Worm (Caenorhabditis elegans): ENCODE measurements around the gene Y37H2A.13.

Gene Y37H2A.13

ce11 chrV:18162568-18162967, 19.9 kb downstream of the Y37H2A.13 start, which contains the start of gene C14A6.12:
Gene C14A6.12, minus strand, starts transcription at chrV:18162668.
- TF ChIP-seq somi-1 (GFP tag; optimal IDR thresholded peaks at IDR 0.05) (no peak), snpc-4 (GFP tag; optimal IDR thresholded peaks at IDR 0.05) (no peak), snpc-4 (tag; optimal IDR thresholded peaks at IDR 0.05) (no peak), F49E8.2 (tag; optimal IDR thresholded peaks at IDR 0.05; ENCODE audit: insufficient read depth) (no peak), lin-35 (GFP tag; optimal IDR thresholded peaks at IDR 0.05) (no peak), nfya-1 (tag; optimal IDR thresholded peaks at IDR 0.05; ENCODE audit: borderline replicate concordance, insufficient read depth) (no peak), hrde-1 (tag; optimal IDR thresholded peaks at IDR 0.05; ENCODE audit: borderline replicate concordance) (no peak), lsl-1 (GFP tag; optimal IDR thresholded peaks at IDR 0.05) (no peak), ztf-6 (GFP tag; IDR thresholded peaks at IDR 0.05) (no peak)

DNA sequence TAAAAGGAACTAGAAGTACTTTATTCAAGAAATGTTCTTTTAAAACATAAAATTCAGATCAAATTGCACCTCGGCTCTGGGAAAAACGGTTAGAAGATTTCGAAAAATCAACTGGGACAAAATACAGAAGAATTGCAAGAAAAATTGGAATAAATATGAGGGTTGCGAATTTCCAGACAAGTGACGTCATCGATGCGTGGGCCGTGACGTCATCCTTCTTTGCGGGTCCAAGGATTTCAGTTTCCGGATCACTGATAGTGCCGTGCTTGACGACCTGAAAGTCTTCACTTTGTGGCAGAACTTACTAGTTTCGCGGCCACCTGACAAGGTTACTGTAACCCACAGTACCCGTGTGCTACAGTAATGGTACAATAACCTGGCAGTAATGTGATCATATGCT, 20.8 kb downstream of the Y37H2A.13 start:
- TF ChIP-seq ZK185.1 (tag; optimal IDR thresholded peaks at IDR 0.05; ENCODE audit: poor library complexity, severe bottlenecking) (no peak), snpc-3.4 (tag; optimal IDR thresholded peaks at IDR 0.05) (no peak), lin-35 (GFP tag; optimal IDR thresholded peaks at IDR 0.05) (no peak), T07F8.4 (tag; optimal IDR thresholded peaks at IDR 0.05) (no peak), aptf-2 (GFP tag; conservative IDR thresholded peaks at IDR 0.05) (no peak), sea-2 (GFP tag; IDR thresholded peaks at IDR 0.05) (no peak)

ce11 chrV:18164758-18165157, 22.1 kb downstream of the Y37H2A.13 start, which contains the start of gene C14A6.5:
Gene C14A6.5, minus strand, starts transcription at chrV:18164858.
- TF ChIP-seq sea-2 (GFP tag; IDR thresholded peaks at IDR 0.05) (no peak), unc-62 (GFP tag; optimal IDR thresholded peaks at IDR 0.05) (no peak), aptf-3 (GFP tag; IDR thresholded peaks at IDR 0.05) (no peak), ekl-4 (GFP tag; IDR thresholded peaks at IDR 0.05) (no peak), ZK185.1 (tag; optimal IDR thresholded peaks at IDR 0.05; ENCODE audit: poor library complexity, severe bottlenecking) (no peak), tbp1 (GFP tag; optimal IDR thresholded peaks at IDR 0.05) (no peak), lag-1 (GFP tag; IDR thresholded peaks at IDR 0.05) (no peak), die-1 (tag; optimal IDR thresholded peaks at IDR 0.05) (no peak), lin-54 (GFP tag; optimal IDR thresholded peaks at IDR 0.05) (no peak), ztf-22 (GFP tag; optimal IDR thresholded peaks at IDR 0.05) (no peak), F39B2.1 (GFP tag; IDR thresholded peaks at IDR 0.05) (no peak), ets-4 (GFP tag; optimal IDR thresholded peaks at IDR 0.05) (no peak), ceh-79 (tag; optimal IDR thresholded peaks at IDR 0.05) (no peak)

DNA sequence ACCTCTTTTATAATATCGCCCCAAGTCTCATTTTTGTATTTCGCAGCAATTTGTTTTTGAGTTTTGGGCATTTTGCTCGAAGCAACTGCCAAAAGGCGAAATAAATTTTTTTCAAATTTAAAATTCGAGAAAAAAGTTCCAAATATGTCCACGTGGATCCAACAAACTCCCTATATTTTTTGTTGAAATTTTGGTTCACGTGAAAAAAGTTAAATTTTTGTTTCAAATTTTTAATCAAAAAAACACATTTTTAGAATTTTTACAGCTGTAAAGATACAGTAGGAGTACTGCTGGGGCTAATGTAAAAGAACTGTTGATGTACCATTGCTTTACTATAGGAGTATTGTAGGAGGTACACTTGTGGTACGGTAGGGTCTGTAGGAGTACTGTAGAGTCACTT, 24.5 kb downstream of the Y37H2A.13 start, which contains the start of gene C14A6.6:
Gene C14A6.6, minus strand, starts transcription at position 101 of the 400 bp plus-strand sequence.
- TF ChIP-seq sea-2 (GFP tag; IDR thresholded peaks at IDR 0.05) (no peak), mxl-1 (tag; optimal IDR thresholded peaks at IDR 0.05) (no peak), lsl-1 (GFP tag; optimal IDR thresholded peaks at IDR 0.05) (no peak), atf-7 (tag; optimal IDR thresholded peaks at IDR 0.05) (no peak), ztf-3 (GFP tag; optimal IDR thresholded peaks at IDR 0.05) (no peak), lin-40 (tag; optimal IDR thresholded peaks at IDR 0.05) (no peak), zim-3 (tag; optimal IDR thresholded peaks at IDR 0.05) (no peak), snpc-4 (GFP tag; optimal IDR thresholded peaks at IDR 0.05) (no peak), snpc-4 (tag; optimal IDR thresholded peaks at IDR 0.05) (no peak), xnd-1 (tag; optimal IDR thresholded peaks at IDR 0.05) (no peak)

DNA sequence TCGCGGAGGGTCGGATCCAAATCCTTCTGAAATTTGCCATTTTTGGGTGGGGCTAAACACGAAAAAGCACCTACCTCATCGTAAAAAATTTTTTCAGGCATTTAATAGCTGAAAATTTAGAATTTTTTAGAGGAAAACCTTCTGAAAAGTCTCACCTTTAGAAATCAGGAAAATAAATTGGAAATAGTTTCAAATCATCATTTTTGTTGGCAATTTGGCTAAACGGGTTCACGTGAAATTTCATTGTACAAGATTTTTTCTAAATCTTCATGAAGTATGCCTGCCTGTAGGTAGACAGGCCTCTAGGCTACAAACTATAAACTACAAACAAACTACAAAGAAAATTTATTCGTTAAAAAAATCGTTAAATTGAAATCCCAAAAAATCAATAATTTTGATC, 25.6 kb downstream of the Y37H2A.13 start, which contains the start of gene C14A6.7:
Gene C14A6.7, minus strand, starts transcription at position 101 of the 400 bp plus-strand sequence.
- TF ChIP-seq ceh-27 (GFP tag; optimal IDR thresholded peaks at IDR 0.05) = no peak
- TF ChIP-seq attf-3 (GFP tag; conservative IDR thresholded peaks at IDR 0.05) = no peak
- TF ChIP-seq K11D2.4 (GFP tag; IDR thresholded peaks at IDR 0.05) = no peak
- no peak for TF ChIP-seq ztf-25 (GFP tag; IDR thresholded peaks at IDR 0.05)
- TF ChIP-seq C17E4.6 (GFP tag; IDR thresholded peaks at IDR 0.05) = no peak
- no peak for TF ChIP-seq ceh-58 (GFP tag; IDR thresholded peaks at IDR 0.05)
- TF ChIP-seq ztf-26 (tag; optimal IDR thresholded peaks at IDR 0.05) = no peak
- no peak for TF ChIP-seq efl-1 (GFP tag; optimal IDR thresholded peaks at IDR 0.05)
- TF ChIP-seq nfya-1 (tag; optimal IDR thresholded peaks at IDR 0.05; ENCODE audit: borderline replicate concordance, insufficient read depth) = no peak
- TF ChIP-seq atf-7 (tag; optimal IDR thresholded peaks at IDR 0.05) = no peak
- no peak for TF ChIP-seq ceh-100 (GFP tag; IDR thresholded peaks at IDR 0.05)
- no peak for TF ChIP-seq nhr-27 (tag; optimal IDR thresholded peaks at IDR 0.05)

All from whole organism, young adult.